Worm (Caenorhabditis elegans): ENCODE measurements around the gene tsp-16.

- TF ChIP-seq egl-27 (tag; optimal IDR thresholded peaks at IDR 0.05) = no peak
- TF ChIP-seq fos-1 (tag; optimal IDR thresholded peaks at IDR 0.05) = no peak
- TF ChIP-seq nhr-20 (tag; optimal IDR thresholded peaks at IDR 0.05) = no peak
- TF ChIP-seq snpc-4 (tag; optimal IDR thresholded peaks at IDR 0.05) = no peak
- TF ChIP-seq nhr-237 (tag; optimal IDR thresholded peaks at IDR 0.05) = no peak
- no peak for TF ChIP-seq nhr-77 (tag; optimal IDR thresholded peaks at IDR 0.05)
- no peak for TF ChIP-seq nhr-90 (tag; optimal IDR thresholded peaks at IDR 0.05; ENCODE audit: poor library complexity)
- no peak for TF ChIP-seq ceh-82 (tag; optimal IDR thresholded peaks at IDR 0.05)
- no peak for TF ChIP-seq pqm-1 (tag; optimal IDR thresholded peaks at IDR 0.05)
- TF ChIP-seq unc-86 (tag; optimal IDR thresholded peaks at IDR 0.05) = no peak
- no peak for TF ChIP-seq nhr-11 (tag; optimal IDR thresholded peaks at IDR 0.05)
Observed at ce11 chrX:7028836-7029235, 32.4 kb upstream of the tsp-16 start, which contains the start of gene flp-26.
